Fruit fly (Drosophila melanogaster) whole organism, embryonic: Measurements from ENCODE around the gene CG9737.

Experiments used
- Abd-B ChIP-seq: fragments of 200-800 bp; sonication (Bioruptor generic); optimal IDR thresholded peaks from 2 replicates; lab custom pipeline; 2018; ENCODE audit warnings: missing biosample characterization, mild to moderate bottlenecking, missing genetic modification characterization, moderate library complexity
- Antp ChIP-seq: fragments of 200-800 bp; sonication (Bioruptor generic); optimal IDR thresholded peaks from 3 replicates; lab custom pipeline; 2016; ENCODE audit warnings: missing biosample characterization, missing genetic modification characterization
- Atf3 ChIP-seq: fragments of 200-800 bp; sonication (Bioruptor generic); optimal IDR thresholded peaks from 3 replicates; lab custom pipeline; 2016; ENCODE audit warnings: missing biosample characterization, missing genetic modification characterization
- B-H1 ChIP-seq: fragments of 200-800 bp; sonication (Bioruptor generic); IDR thresholded peaks from 3 replicates; pipeline ENCODE4 v1.3.6; 2022; ENCODE audit warnings: missing biosample characterization, missing genetic modification characterization
- Bgb ChIP-seq: fragments of 200-800 bp; sonication (Bioruptor generic); IDR thresholded peaks from 2 replicates; pipeline ENCODE4 v1.3.6; 2022; ENCODE audit warnings: missing biosample characterization, missing genetic modification characterization; ENCODE audit not compliant: partially characterized antibody
- BtbVII ChIP-seq: fragments of 200-800 bp; sonication (Bioruptor generic); optimal IDR thresholded peaks from 3 replicates; lab custom pipeline; 2017; ENCODE audit warnings: missing biosample characterization, mild to moderate bottlenecking, missing genetic modification characterization
- CG1024 ChIP-seq: fragments of 200-800 bp; sonication (Bioruptor generic); IDR thresholded peaks from 2 replicates; pipeline ENCODE4 v1.3.6; 2022; ENCODE audit warnings: missing biosample characterization, missing genetic modification characterization
- CG10267 ChIP-seq: fragments of 200-800 bp; sonication (Bioruptor generic); optimal IDR thresholded peaks from 2 replicates; lab custom pipeline; 2018; ENCODE audit warnings: missing biosample characterization, mild to moderate bottlenecking, missing genetic modification characterization, moderate library complexity
- CG10431 ChIP-seq: fragments of 200-800 bp; sonication (Bioruptor generic); optimal IDR thresholded peaks from 3 replicates; lab custom pipeline; 2018; ENCODE audit warnings: missing biosample characterization, mild to moderate bottlenecking, missing genetic modification characterization
- CG11504 ChIP-seq: fragments of 200-800 bp; sonication (Bioruptor generic); optimal IDR thresholded peaks from 3 replicates; lab custom pipeline; 2019; ENCODE audit warnings: missing biosample characterization, mild to moderate bottlenecking, missing genetic modification characterization, moderate library complexity
- CG12071 ChIP-seq: fragments of 200-800 bp; sonication (Bioruptor generic); optimal IDR thresholded peaks from 3 replicates; lab custom pipeline; 2018; ENCODE audit warnings: missing biosample characterization, mild to moderate bottlenecking, missing genetic modification characterization
- CG12236 ChIP-seq: fragments of 200-800 bp; sonication (Bioruptor generic); optimal IDR thresholded peaks from 2 replicates; lab custom pipeline; 2016; ENCODE audit warnings: missing biosample characterization, missing genetic modification characterization
- CG16863 ChIP-seq: fragments of 200-800 bp; sonication (Bioruptor generic); optimal IDR thresholded peaks from 3 replicates; lab custom pipeline; 2016; ENCODE audit warnings: missing biosample characterization, missing genetic modification characterization
- CG1792 ChIP-seq: fragments of 200-800 bp; sonication (Bioruptor generic); optimal IDR thresholded peaks from 2 replicates; lab custom pipeline; 2016; ENCODE audit warnings: missing biosample characterization, missing genetic modification characterization
- CG18011 ChIP-seq: fragments of 200-800 bp; sonication (Bioruptor generic); optimal IDR thresholded peaks from 2 replicates; lab custom pipeline; 2017; ENCODE audit warnings: missing biosample characterization, missing genetic modification characterization, mild to moderate bottlenecking, moderate library complexity, missing genotype
- CG18764 ChIP-seq: fragments of 200-800 bp; sonication (Bioruptor generic); optimal IDR thresholded peaks from 3 replicates; lab custom pipeline; 2016; ENCODE audit warnings: missing biosample characterization, missing genetic modification characterization
- CG2120 ChIP-seq: fragments of 200-800 bp; sonication (Bioruptor generic); optimal IDR thresholded peaks from 3 replicates; lab custom pipeline; 2016; ENCODE audit warnings: missing biosample characterization, missing genetic modification characterization
- CG34422 ChIP-seq: fragments of 200-800 bp; sonication (Bioruptor generic); IDR thresholded peaks from 3 replicates; pipeline ENCODE4 v1.3.6; 2022; ENCODE audit warnings: missing biosample characterization, missing genetic modification characterization
- CG4282 ChIP-seq: fragments of 200-800 bp; sonication (Bioruptor generic); optimal IDR thresholded peaks from 2 replicates; lab custom pipeline; 2016; ENCODE audit warnings: missing biosample characterization, missing genetic modification characterization
- CG6254 ChIP-seq: fragments of 200-800 bp; sonication (Bioruptor generic); optimal IDR thresholded peaks from 3 replicates; lab custom pipeline; 2017; ENCODE audit warnings: mild to moderate bottlenecking, missing biosample characterization, missing genetic modification reagents, missing genetic modification characterization
- CG6272 ChIP-seq: fragments of 200-800 bp; sonication (Bioruptor generic); IDR thresholded peaks from 2 replicates; pipeline ENCODE4 v1.3.6; 2022; ENCODE audit warnings: missing biosample characterization, missing genetic modification characterization
- CG7786 ChIP-seq: fragments of 200-800 bp; sonication (Bioruptor generic); optimal IDR thresholded peaks from 2 replicates; lab custom pipeline; 2016; ENCODE audit warnings: missing biosample characterization, missing genetic modification characterization
- CG7987 ChIP-seq: fragments of 200-800 bp; sonication (Bioruptor generic); optimal IDR thresholded peaks from 2 replicates; lab custom pipeline; 2018; ENCODE audit warnings: missing biosample characterization, mild to moderate bottlenecking, missing genetic modification characterization, moderate library complexity
- CG8089 ChIP-seq: fragments of 200-800 bp; sonication (Bioruptor generic); optimal IDR thresholded peaks from 3 replicates; lab custom pipeline; 2016; ENCODE audit warnings: missing biosample characterization, missing genetic modification characterization
- CG9817 ChIP-seq: fragments of 200-800 bp; sonication (Bioruptor generic); optimal IDR thresholded peaks from 2 replicates; lab custom pipeline; 2018; ENCODE audit warnings: missing biosample characterization, mild to moderate bottlenecking, missing genetic modification characterization, moderate library complexity
- CoRest ChIP-seq: fragments of 200-800 bp; sonication (Bioruptor generic); optimal IDR thresholded peaks from 3 replicates; lab custom pipeline; 2018; ENCODE audit warnings: missing biosample characterization, mild to moderate bottlenecking, missing genetic modification characterization, moderate library complexity
- Ets65A ChIP-seq: fragments of 200-800 bp; sonication (Bioruptor generic); peaks from one replicate; lab custom pipeline; 2016; ENCODE audit warnings: missing biosample characterization, missing genetic modification characterization
- HmgZ ChIP-seq: fragments of 200-800 bp; sonication (Bioruptor generic); optimal IDR thresholded peaks from 2 replicates; lab custom pipeline; 2018; ENCODE audit warnings: missing biosample characterization, mild to moderate bottlenecking, missing genetic modification characterization
- Hmr ChIP-seq: fragments of 200-800 bp; sonication (Bioruptor generic); optimal IDR thresholded peaks from 3 replicates; lab custom pipeline; 2017; ENCODE audit warnings: mild to moderate bottlenecking, missing biosample characterization, missing genetic modification reagents, missing genetic modification characterization
- Hsf ChIP-seq: fragments of 200-800 bp; sonication (Bioruptor generic); optimal IDR thresholded peaks from 3 replicates; lab custom pipeline; 2016; ENCODE audit warnings: missing biosample characterization, missing genetic modification characterization
- Med ChIP-seq: fragments of 200-800 bp; sonication (Bioruptor generic); peaks from one replicate; lab custom pipeline; 2016; ENCODE audit warnings: missing biosample characterization, missing genetic modification characterization, mild to moderate bottlenecking, inconsistent platforms, moderate library complexity
- Nf-YB ChIP-seq: fragments of 200-800 bp; sonication (Bioruptor generic); optimal IDR thresholded peaks from 3 replicates; lab custom pipeline; 2019; ENCODE audit warnings: missing biosample characterization, mild to moderate bottlenecking, missing genetic modification characterization, moderate library complexity
- Oli ChIP-seq: fragments of 200-800 bp; sonication (Bioruptor generic); optimal IDR thresholded peaks from 2 replicates; lab custom pipeline; 2018; ENCODE audit warnings: missing biosample characterization, mild to moderate bottlenecking, missing genetic modification characterization, moderate library complexity
- PHDP ChIP-seq: fragments of 200-800 bp; sonication (Bioruptor generic); optimal IDR thresholded peaks from 3 replicates; lab custom pipeline; 2018; ENCODE audit warnings: missing biosample characterization, mild to moderate bottlenecking, missing genetic modification characterization, moderate library complexity
- Rx ChIP-seq: fragments of 200-800 bp; sonication (Bioruptor generic); IDR thresholded peaks from 2 replicates; pipeline ENCODE4 v1.3.6; 2022; ENCODE audit warnings: missing biosample characterization, missing genetic modification characterization
- Sry-δ ChIP-seq: fragments of 200-800 bp; sonication (Bioruptor generic); optimal IDR thresholded peaks from 2 replicates; lab custom pipeline; 2016; ENCODE audit warnings: missing biosample characterization, missing genetic modification characterization
- Taf1 ChIP-seq: fragments of 200-800 bp; sonication (Bioruptor generic); IDR thresholded peaks from 2 replicates; pipeline ENCODE4 v1.3.6; 2022; ENCODE audit warnings: missing biosample characterization, missing genetic modification characterization
- dmrt99B ChIP-seq: fragments of 200-800 bp; sonication (Bioruptor generic); optimal IDR thresholded peaks from 2 replicates; lab custom pipeline; 2018; ENCODE audit warnings: missing biosample characterization, mild to moderate bottlenecking, missing genetic modification characterization, moderate library complexity
- exex ChIP-seq: fragments of 200-800 bp; sonication (Bioruptor generic); optimal IDR thresholded peaks from 4 replicates; lab custom pipeline; 2018; ENCODE audit warnings: missing biosample characterization, mild to moderate bottlenecking, missing genetic modification characterization, moderate library complexity
- fd102C ChIP-seq: fragments of 200-800 bp; sonication (Bioruptor generic); optimal IDR thresholded peaks from 2 replicates; lab custom pipeline; 2018; ENCODE audit warnings: missing biosample characterization, mild to moderate bottlenecking, missing genetic modification characterization, moderate library complexity
- insv ChIP-seq, 2 experiments: fragments of 200-800 bp; sonication (Bioruptor generic); optimal IDR thresholded peaks; 3 replicates each; lab custom pipeline; 2016 to 2018; ENCODE audit warnings: missing biosample characterization in 2 of 2, missing genetic modification characterization in 2 of 2
- inv ChIP-seq: fragments of 200-800 bp; sonication (Bioruptor generic); IDR thresholded peaks from 2 replicates; pipeline ENCODE4 v1.3.6; 2022; ENCODE audit warnings: missing biosample characterization, missing genetic modification characterization; ENCODE audit not compliant: partially characterized antibody
- klu ChIP-seq: fragments of 200-800 bp; sonication (Bioruptor generic); IDR thresholded peaks from 2 replicates; pipeline ENCODE4 v1.3.6; 2022; ENCODE audit warnings: missing biosample characterization, missing genetic modification characterization
- lmd ChIP-seq: fragments of 200-800 bp; sonication (Bioruptor generic); IDR thresholded peaks from 2 replicates; pipeline ENCODE4 v1.3.6; 2022; ENCODE audit warnings: missing biosample characterization, missing genetic modification characterization
- mam ChIP-seq: fragments of 200-800 bp; sonication (Bioruptor generic); optimal IDR thresholded peaks from 3 replicates; lab custom pipeline; 2016; ENCODE audit warnings: missing biosample characterization, missing genetic modification characterization
- pan ChIP-seq, 4 experiments: fragments of >200 bp in 3 of 4; fragments of 200-800 bp in 1 of 4; sonication (Bioruptor generic) in 1 of 4; optimal IDR thresholded peaks in 3 of 4; IDR thresholded peaks in 1 of 4; 2 replicates each; pipeline versions ENCODE4 v1.3.6 to Lab custom; 2017 to 2022; ENCODE audit warnings: missing biosample characterization in 2 of 4, missing genetic modification characterization in 2 of 4, mixed read lengths in 1 of 4
- sqz ChIP-seq: fragments of 200-800 bp; sonication (Bioruptor generic); optimal IDR thresholded peaks from 3 replicates; lab custom pipeline; 2018; ENCODE audit warnings: missing biosample characterization, mild to moderate bottlenecking, missing genetic modification characterization
- tna ChIP-seq: fragments of 200-800 bp; sonication (Bioruptor generic); IDR thresholded peaks from 2 replicates; pipeline ENCODE4 v1.3.6; 2022; ENCODE audit warnings: missing biosample characterization, missing genetic modification characterization; ENCODE audit not compliant: partially characterized antibody
- wor ChIP-seq: fragments of 200-800 bp; sonication (Bioruptor generic); IDR thresholded peaks from 2 replicates; pipeline ENCODE4 v1.3.6; 2022; ENCODE audit warnings: missing biosample characterization, missing genetic modification characterization
- zfh2 ChIP-seq: fragments of 200-800 bp; sonication (Bioruptor generic); optimal IDR thresholded peaks from 2 replicates; lab custom pipeline; 2016; ENCODE audit warnings: missing biosample characterization, missing genetic modification characterization

The CG9737 gene

DNA sequence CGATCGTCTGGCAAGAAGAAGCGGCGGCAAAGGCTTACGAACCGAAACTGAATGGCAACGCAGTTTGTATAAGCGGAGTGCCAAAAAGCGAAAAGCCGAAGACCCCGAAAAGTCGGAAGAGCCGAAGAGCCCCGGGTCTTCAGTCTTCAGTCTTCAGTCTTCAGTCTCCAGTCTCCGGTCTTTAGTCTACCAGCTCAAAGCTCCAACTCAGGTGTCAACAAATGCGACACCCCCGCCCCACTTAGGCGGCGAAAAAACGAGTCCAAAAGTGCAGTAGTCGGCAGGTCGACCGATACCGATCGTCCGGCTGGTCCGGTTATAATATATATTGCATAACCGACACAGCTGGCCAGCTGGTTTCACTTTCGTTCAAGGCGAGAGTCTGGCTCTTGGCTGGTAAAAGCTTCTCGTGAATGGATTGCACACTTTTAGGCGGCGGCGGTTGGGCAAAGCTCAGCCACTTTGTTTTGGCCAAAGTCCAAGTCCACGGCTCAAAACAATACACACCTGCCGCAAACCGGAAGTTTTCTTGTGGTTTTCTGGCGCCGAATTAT, at the start of gene CG9737 (continued):
- no peak for TF ChIP-seq dmrt99B (tag; lab: Kevin White, UChicago)
- TF ChIP-seq CG6254 (GFP tag; lab: Kevin White, UChicago): peak; percentile 65
- TF ChIP-seq Sry-δ (GFP tag; lab: Kevin White, UChicago): no peak
- no peak for TF ChIP-seq CG12236 (GFP tag; lab: Kevin White, UChicago)
- TF ChIP-seq CG34422 (GFP tag; lab: Robert Waterston, UW): no peak
- no peak for TF ChIP-seq CG2120 (GFP tag; lab: Kevin White, UChicago)
- TF ChIP-seq pan (optimal IDR thresholded peaks at IDR 0.05; lab: Kevin White, UChicago): no peak
- TF ChIP-seq pan (GFP tag; optimal IDR thresholded peaks at IDR 0.05 in 1 of 2, IDR thresholded peaks at IDR 0.05 in 1 of 2): no peak
- TF ChIP-seq CG6272: no peak
- no peak for TF ChIP-seq CG8089 (GFP tag; lab: Kevin White, UChicago)
- no peak for TF ChIP-seq wor (GFP tag; lab: Robert Waterston, UW)
- no peak for TF ChIP-seq Nf-YB (GFP tag; lab: Kevin White, UChicago)
- TF ChIP-seq CG10431 (GFP tag; lab: Kevin White, UChicago): peak; percentile 59
- no peak for TF ChIP-seq lmd
- no peak for TF ChIP-seq Ets65A (GFP tag; lab: Kevin White, UChicago)
- no peak for TF ChIP-seq CoRest (tag; lab: Kevin White, UChicago)
- no peak for TF ChIP-seq Rx
- TF ChIP-seq Antp (GFP tag; lab: Kevin White, UChicago): no peak
- TF ChIP-seq klu (GFP tag; lab: Robert Waterston, UW): no peak
- no peak for TF ChIP-seq sqz (GFP tag; lab: Kevin White, UChicago)
- TF ChIP-seq CG12071: no peak
- no peak for TF ChIP-seq Atf3 (GFP tag; lab: Kevin White, UChicago)
- TF ChIP-seq insv (GFP tag; optimal IDR thresholded peaks at IDR 0.05; lab: Kevin White, UChicago): no peak
- TF ChIP-seq Hsf (GFP tag; lab: Kevin White, UChicago): no peak
- no peak for TF ChIP-seq zfh2 (GFP tag; lab: Kevin White, UChicago)
- TF ChIP-seq Bgb (GFP tag; lab: Robert Waterston, UW): no peak; the same call in 1 of the 2 replicates
- TF ChIP-seq exex (tag; lab: Kevin White, UChicago): no peak
- no peak for TF ChIP-seq B-H1 (GFP tag; lab: Robert Waterston, UW)
- no peak for TF ChIP-seq Abd-B (GFP tag; lab: Kevin White, UChicago)
- no peak for TF ChIP-seq CG18764
- TF ChIP-seq Med (GFP tag; lab: Kevin White, UChicago): peak; percentile 25
- TF ChIP-seq Oli: no peak
- TF ChIP-seq CG10267: no peak
- TF ChIP-seq PHDP (tag; lab: Kevin White, UChicago): no peak
- TF ChIP-seq CG7786 (GFP tag; lab: Kevin White, UChicago): no peak
- TF ChIP-seq mam: no peak
- no peak for TF ChIP-seq CG16863 (GFP tag; lab: Kevin White, UChicago)
- TF ChIP-seq Taf1 (GFP tag; lab: Robert Waterston, UW): no peak
- no peak for TF ChIP-seq Hmr (GFP tag; lab: Kevin White, UChicago)
- no peak for TF ChIP-seq BtbVII
- no peak for TF ChIP-seq CG18011 (GFP tag; lab: Kevin White, UChicago)
- no peak for TF ChIP-seq CG11504
- no peak for TF ChIP-seq CG7987
- TF ChIP-seq CG9817 (tag; lab: Kevin White, UChicago): no peak
- TF ChIP-seq CG1024: no peak
- TF ChIP-seq CG4282 (GFP tag; lab: Kevin White, UChicago): no peak
- no peak for TF ChIP-seq fd102C (GFP tag; lab: Kevin White, UChicago)
- no peak for TF ChIP-seq CG1792
- TF ChIP-seq tna: peak; percentile 18; the same call in 1 of the 2 replicates
- no peak for TF ChIP-seq inv (GFP tag; lab: Robert Waterston, UW)
- peak; percentile 7 for TF ChIP-seq HmgZ (tag; lab: Kevin White, UChicago)
